Fruit fly (Drosophila melanogaster) whole organism, wandering third instar larva: ENCODE measurements around the gene Atg8a.

Experiments
- Abd-B ChIP-seq: fragments of >200 bp; optimal IDR thresholded peaks from 2 replicates; lab custom pipeline; 2017; ENCODE audit warnings: missing biosample characterization, missing genetic modification characterization
- CG32264 ChIP-seq: fragments of 200-800 bp; sonication (Bioruptor generic); optimal IDR thresholded peaks from 2 replicates; lab custom pipeline; 2016; ENCODE audit warnings: missing biosample characterization, missing genetic modification characterization
- CG9705 ChIP-seq: fragments of 200-800 bp; sonication (Bioruptor generic); optimal IDR thresholded peaks from 2 replicates; lab custom pipeline; 2018; ENCODE audit warnings: missing biosample characterization, mild to moderate bottlenecking, missing genetic modification characterization
- CrebA ChIP-seq: fragments of 200-800 bp; sonication (Bioruptor generic); optimal IDR thresholded peaks from 2 replicates; lab custom pipeline; 2016; ENCODE audit warnings: missing biosample characterization, mild to moderate bottlenecking, missing genetic modification characterization, borderline replicate concordance
- GATAd ChIP-seq: sonication (Bioruptor generic); optimal IDR thresholded peaks from 2 replicates; lab custom pipeline; 2016; ENCODE audit warnings: missing biosample characterization, missing genetic modification characterization
- HLH106 ChIP-seq: fragments of 200-800 bp; optimal IDR thresholded peaks from 3 replicates; lab custom pipeline; 2019; ENCODE audit warnings: missing biosample characterization, mild to moderate bottlenecking, missing genetic modification characterization, moderate library complexity
- Hr83 ChIP-seq: fragments of 200-300 bp; sonication (Bioruptor generic); optimal IDR thresholded peaks from 2 replicates; lab custom pipeline; 2016; ENCODE audit warnings: missing biosample characterization, mild to moderate bottlenecking, missing genetic modification characterization, moderate library complexity; ENCODE audit not compliant: poor library complexity, severe bottlenecking
- Jra ChIP-seq: sonication (Bioruptor generic); optimal IDR thresholded peaks from 2 replicates; lab custom pipeline; 2016; ENCODE audit warnings: missing biosample characterization, missing genetic modification characterization
- Myc ChIP-seq: fragments of >200 bp; optimal IDR thresholded peaks from 2 replicates; lab custom pipeline; 2017
- N ChIP-seq: fragments of >200 bp; optimal IDR thresholded peaks from 2 replicates; lab custom pipeline; 2018; ENCODE audit warnings: missing biosample characterization, missing external identifiers, missing genetic modification characterization
- OdsH ChIP-seq: fragments of 200-800 bp; sonication (Bioruptor generic); optimal IDR thresholded peaks from 2 replicates; lab custom pipeline; 2016; ENCODE audit warnings: missing biosample characterization, mild to moderate bottlenecking, missing genetic modification characterization
- Rel ChIP-seq, 2 experiments: fragments of 200-800 bp; sonication (Bioruptor generic) in 1 of 2; optimal IDR thresholded peaks; 2 replicates in 1 of 2; 3 replicates in 1 of 2; lab custom pipeline; 2016 to 2019; ENCODE audit warnings: mild to moderate bottlenecking in 2 of 2, missing biosample characterization in 2 of 2, missing genetic modification characterization in 2 of 2, moderate library complexity in 1 of 2
- Sp1 ChIP-seq: fragments of 200-800 bp; sonication (Bioruptor generic); optimal IDR thresholded peaks from 3 replicates; lab custom pipeline; 2019; ENCODE audit warnings: missing biosample characterization, mild to moderate bottlenecking, missing genetic modification characterization, moderate library complexity
- Vsx2 ChIP-seq: fragments of 200-300, 225-300 bp; sonication (Bioruptor generic); optimal IDR thresholded peaks from 2 replicates; lab custom pipeline; 2018; ENCODE audit warnings: missing biosample characterization, missing genetic modification characterization; ENCODE audit not compliant: partially characterized antibody
- br ChIP-seq: fragments of 200-800 bp; sonication (Bioruptor generic); optimal IDR thresholded peaks from 2 replicates; lab custom pipeline; 2016; ENCODE audit warnings: missing biosample characterization, missing genetic modification characterization
- brk ChIP-seq: fragments of 200-800 bp; sonication (Bioruptor generic); optimal IDR thresholded peaks from 2 replicates; lab custom pipeline; 2016; ENCODE audit warnings: missing biosample characterization, mild to moderate bottlenecking, missing genetic modification characterization
- dl ChIP-seq, 2 experiments: fragments of 175-275, 200-275 bp in 1 of 2; fragments of 200-275 bp in 1 of 2; sonication (Bioruptor generic); optimal IDR thresholded peaks; lab custom pipeline; 2018; ENCODE audit warnings: mild to moderate bottlenecking in 2 of 2, missing biosample characterization in 2 of 2, missing genetic modification characterization in 2 of 2, moderate library complexity in 2 of 2; ENCODE audit not compliant: partially characterized antibody in 2 of 2, insufficient read depth in 1 of 2
- dsf ChIP-seq: sonication (Bioruptor generic); optimal IDR thresholded peaks from 2 replicates; lab custom pipeline; 2016; ENCODE audit warnings: missing biosample characterization, missing genetic modification characterization, borderline replicate concordance
- ey ChIP-seq: fragments of 200-800 bp; sonication (Bioruptor generic); optimal IDR thresholded peaks from 2 replicates; lab custom pipeline; 2016; ENCODE audit warnings: missing biosample characterization, missing genetic modification characterization
- fru ChIP-seq: fragments of 200-800 bp; sonication (Bioruptor generic); optimal IDR thresholded peaks from 3 replicates; lab custom pipeline; 2016; ENCODE audit warnings: missing biosample characterization, mild to moderate bottlenecking, missing genetic modification characterization
- h ChIP-seq: fragments of 200-800 bp; sonication (Bioruptor generic); optimal IDR thresholded peaks from 3 replicates; lab custom pipeline; 2016; ENCODE audit warnings: missing biosample characterization, mild to moderate bottlenecking, missing genetic modification characterization
- jim ChIP-seq: fragments of 175-275, 200-325 bp; sonication (Bioruptor generic); optimal IDR thresholded peaks from 2 replicates; lab custom pipeline; 2016; ENCODE audit warnings: missing biosample characterization, mild to moderate bottlenecking, missing genetic modification characterization
- lola ChIP-seq: fragments of >200 bp; optimal IDR thresholded peaks from 2 replicates; lab custom pipeline; 2017; ENCODE audit warnings: missing biosample characterization, missing genetic modification characterization
- pan ChIP-seq: fragments of >200 bp; optimal IDR thresholded peaks from 2 replicates; lab custom pipeline; 2017
- psq ChIP-seq: fragments of 200-800 bp; sonication (Bioruptor generic); optimal IDR thresholded peaks from 3 replicates; lab custom pipeline; 2017; ENCODE audit warnings: missing biosample characterization, mild to moderate bottlenecking, missing genetic modification characterization, moderate library complexity
- sage ChIP-seq: fragments of 200-800 bp; sonication (Bioruptor generic); optimal IDR thresholded peaks from 2 replicates; lab custom pipeline; 2016; ENCODE audit warnings: missing biosample characterization, mild to moderate bottlenecking, missing genetic modification characterization
- sv ChIP-seq: fragments of 200-800 bp; sonication (Bioruptor generic); optimal IDR thresholded peaks from 3 replicates; lab custom pipeline; 2016; ENCODE audit warnings: missing biosample characterization, missing genetic modification characterization
- tai ChIP-seq: sonication (Bioruptor generic); optimal IDR thresholded peaks from 2 replicates; lab custom pipeline; 2016; ENCODE audit warnings: missing biosample characterization, missing genetic modification characterization
- usp ChIP-seq: fragments of >200 bp; optimal IDR thresholded peaks from 2 replicates; lab custom pipeline; 2017; ENCODE audit warnings: missing biosample characterization, missing genetic modification characterization
- woc ChIP-seq: sonication (Bioruptor generic); optimal IDR thresholded peaks from 2 replicates; lab custom pipeline; 2016; ENCODE audit warnings: missing biosample characterization, mild to moderate bottlenecking, missing genetic modification characterization

Gene Atg8a

DNA sequence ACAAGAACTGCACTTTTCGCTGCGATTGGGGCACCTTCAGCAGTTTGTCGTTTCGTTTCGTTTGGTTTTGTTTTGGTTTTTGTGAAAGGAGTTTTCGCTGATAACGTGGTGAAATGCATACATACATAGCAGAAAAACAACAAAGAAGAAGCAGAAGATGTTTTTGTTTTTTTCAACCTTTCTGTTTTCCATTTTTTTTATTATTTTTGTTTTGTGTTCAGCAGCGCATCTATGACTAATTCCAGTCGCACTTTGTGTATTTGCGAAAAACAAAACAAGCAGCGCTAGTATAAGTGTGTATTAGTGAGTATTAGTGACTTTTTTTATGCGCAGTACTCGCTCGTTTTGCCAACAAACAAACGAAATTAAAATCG, 1.2 kb downstream of the Atg8a start:
- TF ChIP-seq jim (GFP tag; lab: Kevin White, UChicago) (no peak), pan (lab: Kevin White, UChicago) (no peak), woc (GFP tag; lab: Kevin White, UChicago) (no peak), ey (GFP tag; lab: Kevin White, UChicago) (no peak), Jra (peak; percentile 49), h (GFP tag; lab: Kevin White, UChicago) (no peak), CG9705 (GFP tag; lab: Kevin White, UChicago) (peak; percentile 24), HLH106 (no peak), dsf (GFP tag; lab: Kevin White, UChicago) (no peak), Hr83 (GFP tag; lab: Kevin White, UChicago) (no peak), usp (GFP tag; lab: Kevin White, UChicago) (no peak)

DNA sequence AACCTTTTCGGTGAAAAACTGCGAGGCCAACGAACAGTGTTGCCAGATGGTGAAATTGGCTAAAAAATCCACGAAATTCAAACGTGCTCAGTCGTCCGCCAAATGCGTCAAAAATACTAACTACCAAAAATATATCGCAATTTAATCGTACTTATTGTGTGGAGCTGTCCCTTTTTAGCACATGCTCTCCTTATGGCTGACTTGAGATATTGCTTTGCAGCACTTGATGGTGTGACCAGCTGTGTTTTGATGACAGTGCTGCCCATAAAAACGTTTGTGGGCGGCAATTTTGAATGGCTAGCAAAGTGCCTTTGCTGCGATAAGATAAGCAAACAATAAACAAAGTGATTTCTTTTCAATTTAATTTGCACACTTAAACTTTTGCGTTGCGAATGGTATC, 3.9 kb downstream of the Atg8a start, which contains the start of gene Tango5:
Gene Tango5, minus strand, starts transcription at position 208 of the 400 bp plus-strand sequence.
- TF ChIP-seq br (GFP tag; lab: Kevin White, UChicago) = no peak
- no peak for TF ChIP-seq N
- TF ChIP-seq Rel (GFP tag; optimal IDR thresholded peaks at IDR 0.05; lab: Kevin White, UChicago) = no peak
- peak; percentile 92 for TF ChIP-seq Rel (tag; optimal IDR thresholded peaks at IDR 0.05; lab: Kevin White, UChicago)
- TF ChIP-seq Sp1 (GFP tag; lab: Kevin White, UChicago) = no peak
- TF ChIP-seq Myc (lab: Kevin White, UChicago) = peak; percentile 27
- no peak for TF ChIP-seq psq (GFP tag; lab: Kevin White, UChicago)
- TF ChIP-seq HLH106 = peak; percentile 2
- TF ChIP-seq OdsH = no peak
- peak; percentile 4 for TF ChIP-seq h (GFP tag; lab: Kevin White, UChicago)
- no peak for TF ChIP-seq sv
- TF ChIP-seq GATAd (GFP tag; lab: Kevin White, UChicago) = peak; percentile 44
- TF ChIP-seq ey (GFP tag; lab: Kevin White, UChicago) = no peak
- TF ChIP-seq woc (GFP tag; lab: Kevin White, UChicago) = peak; percentile 13

- TF ChIP-seq jim (GFP tag; lab: Kevin White, UChicago) = peak; percentile 44
- peak; percentile 52 for TF ChIP-seq Hr83 (GFP tag; lab: Kevin White, UChicago)
- peak in 1 of 2 experiments; percentile 29 for TF ChIP-seq dl (GFP tag; optimal IDR thresholded peaks at IDR 0.05; lab: Kevin White, UChicago; ENCODE audit: insufficient read depth in 1 of 2, partially characterized antibody in 2 of 2)
- peak; percentile 28 for TF ChIP-seq br (GFP tag; lab: Kevin White, UChicago)
- TF ChIP-seq h (GFP tag; lab: Kevin White, UChicago) = peak; percentile 25
- peak; percentile 43 for TF ChIP-seq HLH106
- TF ChIP-seq usp (GFP tag; lab: Kevin White, UChicago) = no peak
- peak; percentile 3 for TF ChIP-seq woc (GFP tag; lab: Kevin White, UChicago)
- TF ChIP-seq lola (GFP tag; lab: Kevin White, UChicago) = no peak
- TF ChIP-seq CrebA (GFP tag; lab: Kevin White, UChicago) = no peak
- no peak for TF ChIP-seq brk (GFP tag; lab: Kevin White, UChicago)
- TF ChIP-seq sage = no peak
- no peak for TF ChIP-seq Rel (GFP tag; optimal IDR thresholded peaks at IDR 0.05; lab: Kevin White, UChicago)
- peak; percentile 53 for TF ChIP-seq Rel (tag; optimal IDR thresholded peaks at IDR 0.05; lab: Kevin White, UChicago)
- TF ChIP-seq Jra = no peak
- no peak for TF ChIP-seq ey (GFP tag; lab: Kevin White, UChicago)
- peak; percentile 17 for TF ChIP-seq Sp1 (GFP tag; lab: Kevin White, UChicago)
- TF ChIP-seq psq (GFP tag; lab: Kevin White, UChicago) = peak; percentile 98
- peak; percentile 20 for TF ChIP-seq fru (GFP tag; lab: Kevin White, UChicago)
Observed at dm6 chrX:10762959-10763883, 4.9 kb downstream of the Atg8a start.

dm6 chrX:10762569-10762958, 5.6 kb downstream of the Atg8a start:
- TF ChIP-seq HLH106 (no peak), Sp1 (GFP tag; lab: Kevin White, UChicago) (no peak), pan (lab: Kevin White, UChicago) (no peak), tai (GFP tag; lab: Kevin White, UChicago) (no peak), lola (GFP tag; lab: Kevin White, UChicago) (no peak), Abd-B (GFP tag; lab: Kevin White, UChicago) (no peak), CG32264 (GFP tag; lab: Kevin White, UChicago) (no peak), Vsx2 (GFP tag; lab: Kevin White, UChicago) (no peak), jim (GFP tag; lab: Kevin White, UChicago) (no peak), CG9705 (GFP tag; lab: Kevin White, UChicago) (no peak), psq (GFP tag; lab: Kevin White, UChicago) (no peak), dl (GFP tag; optimal IDR thresholded peaks at IDR 0.05; lab: Kevin White, UChicago; ENCODE audit: insufficient read depth in 1 of 2, partially characterized antibody in 2 of 2) (no peak)
